Worm (Caenorhabditis elegans): ENCODE results near the gene ttr-50.

DNA sequence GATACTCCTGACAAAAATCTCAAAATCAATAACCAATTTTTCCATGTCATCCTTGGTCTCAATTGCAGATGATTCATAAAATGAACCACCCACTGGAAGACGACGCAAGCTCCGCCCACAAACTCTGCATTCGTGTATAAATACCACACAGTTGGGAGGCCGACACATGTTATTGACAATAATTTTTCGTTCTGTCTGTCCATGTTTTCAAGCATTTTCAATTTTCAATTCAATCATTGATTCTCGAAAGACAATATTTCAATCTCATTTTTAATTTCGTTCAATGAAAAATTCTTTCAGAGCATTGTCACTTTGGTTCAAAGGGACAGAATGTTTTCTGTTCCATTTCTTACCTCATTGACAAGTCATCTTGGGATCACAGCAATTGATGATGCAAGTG lies 35.2 kb upstream of the ttr-50 start, which contains the start of gene inx-9:
- no peak for TF ChIP-seq sptf-1 (tag; optimal IDR thresholded peaks at IDR 0.05)
- no peak for TF ChIP-seq ztf-4 (tag; optimal IDR thresholded peaks at IDR 0.05)
- no peak for TF ChIP-seq nhr-76 (tag; optimal IDR thresholded peaks at IDR 0.05)
- no peak for TF ChIP-seq elt-2 (tag; optimal IDR thresholded peaks at IDR 0.05)
- TF ChIP-seq lin-13 (GFP tag; optimal IDR thresholded peaks at IDR 0.05) = no peak
- TF ChIP-seq nhr-11 (tag; optimal IDR thresholded peaks at IDR 0.05) = no peak
- no peak for TF ChIP-seq skn-1 (tag; optimal IDR thresholded peaks at IDR 0.05)
- no peak for TF ChIP-seq tbx-2 (tag; optimal IDR thresholded peaks at IDR 0.05)
- no peak for TF ChIP-seq nhr-12 (tag; optimal IDR thresholded peaks at IDR 0.05)
- TF ChIP-seq nhr-237 (tag; optimal IDR thresholded peaks at IDR 0.05) = no peak
- TF ChIP-seq isw-1 (GFP tag; IDR thresholded peaks at IDR 0.05) = no peak
- no peak for TF ChIP-seq hpl-2 (GFP tag; optimal IDR thresholded peaks at IDR 0.05)
- TF ChIP-seq ama-1 (optimal IDR thresholded peaks at IDR 0.05) = no peak

Measured in whole organism, L1 larva.